Worm (Caenorhabditis elegans) whole organism, mixed stage, embryonic: ENCODE measurements around the gene Y38H6C.23.
"Not testable (repeated sequence)": the region's sequence is repeated elsewhere in the genome, so short reads cannot be mapped to it uniquely, and the experiment has no call there.

Source experiments
- bed-3 ChIP-seq: fragments of 200-800 bp; sonication (Bioruptor generic); optimal IDR thresholded peaks from 3 replicates; lab custom pipeline; 2018; ENCODE audit warnings: mild to moderate bottlenecking, missing genetic modification characterization, moderate library complexity, missing compliant biosample characterization
- blmp-1 ChIP-seq: fragments of 150-350 bp; optimal IDR thresholded peaks from 2 replicates; lab custom pipeline; 2014; ENCODE audit warnings: missing biosample characterization, missing genetic modification characterization
- ceh-39 ChIP-seq: fragments of 150-350 bp; optimal IDR thresholded peaks from 2 replicates; lab custom pipeline; 2014; ENCODE audit warnings: missing biosample characterization, missing genetic modification characterization
- ceh-43 ChIP-seq: fragments of 200-800 bp; sonication (Bioruptor generic); optimal IDR thresholded peaks from 2 replicates; lab custom pipeline; 2018; ENCODE audit warnings: mild to moderate bottlenecking, missing genetic modification characterization, moderate library complexity, missing compliant biosample characterization
- ceh-83 ChIP-seq: fragments of 200-800 bp; sonication (Bioruptor generic); optimal IDR thresholded peaks from 2 replicates; lab custom pipeline; 2018; ENCODE audit warnings: mild to moderate bottlenecking, missing genetic modification characterization, missing compliant biosample characterization
- ces-1 ChIP-seq: fragments of 150-350 bp; optimal IDR thresholded peaks from 2 replicates; lab custom pipeline; 2014; ENCODE audit warnings: missing biosample characterization, missing genetic modification reagents, missing genetic modification characterization
- cnd-1 ChIP-seq: fragments of 200-800 bp; sonication (Bioruptor generic); optimal IDR thresholded peaks from 2 replicates; lab custom pipeline; 2018; ENCODE audit warnings: mild to moderate bottlenecking, missing genetic modification characterization, missing compliant biosample characterization
- drap-1 ChIP-seq: fragments of 200-800 bp; sonication (Bioruptor generic); optimal IDR thresholded peaks from 3 replicates; lab custom pipeline; 2018; ENCODE audit warnings: mild to moderate bottlenecking, missing genetic modification characterization, missing compliant biosample characterization
- elt-3 ChIP-seq: fragments of 150-350 bp; optimal IDR thresholded peaks from 2 replicates; lab custom pipeline; 2014; ENCODE audit warnings: missing biosample characterization, missing genetic modification characterization
- flh-1 ChIP-seq: fragments of 200-800 bp; sonication (Bioruptor generic); optimal IDR thresholded peaks from 2 replicates; lab custom pipeline; 2018; ENCODE audit warnings: mild to moderate bottlenecking, missing genetic modification characterization, moderate library complexity, missing compliant biosample characterization
- ham-2 ChIP-seq: fragments of 200-800 bp; sonication (Bioruptor generic); optimal IDR thresholded peaks from 2 replicates; lab custom pipeline; 2018; ENCODE audit warnings: mild to moderate bottlenecking, missing genetic modification characterization, missing compliant biosample characterization
- hlh-1 ChIP-seq: fragments of 150-350 bp; optimal IDR thresholded peaks from 2 replicates; lab custom pipeline; 2014; ENCODE audit warnings: missing biosample characterization, missing genetic modification reagents, missing genetic modification characterization
- lin-13 ChIP-seq: fragments of 150-350 bp; optimal IDR thresholded peaks from 2 replicates; lab custom pipeline; 2014; ENCODE audit warnings: missing biosample characterization, missing genetic modification characterization
- lin-32 ChIP-seq: fragments of 200-800 bp; sonication (Bioruptor generic); optimal IDR thresholded peaks from 2 replicates; lab custom pipeline; 2018; ENCODE audit warnings: mild to moderate bottlenecking, missing genetic modification characterization, missing compliant biosample characterization
- mep-1 ChIP-seq: fragments of 150-350 bp; optimal IDR thresholded peaks from 2 replicates; lab custom pipeline; 2017; ENCODE audit warnings: missing biosample characterization, missing genetic modification reagents, missing genetic modification characterization, inconsistent platforms
- mls-2 ChIP-seq: sonication (generic microtip); optimal IDR thresholded peaks from 2 replicates; lab custom pipeline; 2016; ENCODE audit warnings: mild to moderate bottlenecking, missing genetic modification characterization, moderate library complexity, missing compliant biosample characterization
- nhr-12 ChIP-seq: fragments of 150-350 bp; optimal IDR thresholded peaks from 2 replicates; lab custom pipeline; 2014; ENCODE audit warnings: missing biosample characterization, missing genetic modification characterization
- nhr-2 ChIP-seq: fragments of 150-350 bp; optimal IDR thresholded peaks from 2 replicates; lab custom pipeline; 2014; ENCODE audit warnings: missing biosample characterization, missing genetic modification characterization
- nhr-237 ChIP-seq: fragments of 150-350 bp; optimal IDR thresholded peaks from 2 replicates; lab custom pipeline; 2014; ENCODE audit warnings: missing biosample characterization, missing genetic modification characterization
- nhr-28 ChIP-seq: fragments of 150-350 bp; optimal IDR thresholded peaks from 2 replicates; lab custom pipeline; 2014; ENCODE audit warnings: missing biosample characterization, missing genetic modification characterization
- nhr-76 ChIP-seq: sonication (generic microtip); optimal IDR thresholded peaks from 2 replicates; lab custom pipeline; 2017; ENCODE audit warnings: missing biosample characterization, missing genetic modification characterization
- pha-4 ChIP-seq: fragments of 150-350 bp; optimal IDR thresholded peaks from 2 replicates; lab custom pipeline; 2018; ENCODE audit warnings: missing biosample characterization, missing genetic modification reagents, missing genetic modification characterization
- sem-2 ChIP-seq: fragments of 200-800 bp; sonication (Bioruptor generic); optimal IDR thresholded peaks from 2 replicates; lab custom pipeline; 2018; ENCODE audit warnings: mild to moderate bottlenecking, missing genetic modification characterization, missing compliant biosample characterization
- snpc-4 ChIP-seq: fragments of 150-350 bp; optimal IDR thresholded peaks from 2 replicates; lab custom pipeline; 2014; ENCODE audit warnings: missing biosample characterization, missing genetic modification characterization
- sptf-1 ChIP-seq: sonication (generic microtip); optimal IDR thresholded peaks from 2 replicates; lab custom pipeline; 2017; ENCODE audit warnings: mild to moderate bottlenecking, missing genetic modification characterization, moderate library complexity, missing compliant biosample characterization
- tbx-8 ChIP-seq: fragments of 200-800 bp; sonication (Bioruptor generic); optimal IDR thresholded peaks from 2 replicates; lab custom pipeline; 2018; ENCODE audit warnings: mild to moderate bottlenecking, missing genetic modification characterization, moderate library complexity, missing compliant biosample characterization
- unc-120 ChIP-seq: sonication (generic microtip); optimal IDR thresholded peaks from 2 replicates; lab custom pipeline; 2017; ENCODE audit warnings: missing genetic modification characterization, missing compliant biosample characterization; ENCODE audit not compliant: poor library complexity, severe bottlenecking
- unc-39 ChIP-seq: fragments of 150-350 bp; optimal IDR thresholded peaks from 2 replicates; lab custom pipeline; 2014; ENCODE audit warnings: missing biosample characterization, missing genetic modification characterization
- unc-62 ChIP-seq: fragments of 150-350 bp; optimal IDR thresholded peaks from 2 replicates; lab custom pipeline; 2014; ENCODE audit warnings: missing biosample characterization, missing genetic modification reagents, missing genetic modification characterization
- zip-8 ChIP-seq: fragments of 150-350 bp; optimal IDR thresholded peaks from 2 replicates; lab custom pipeline; 2014; ENCODE audit warnings: missing biosample characterization, missing genetic modification characterization
- ztf-11 ChIP-seq: fragments of 150-350 bp; optimal IDR thresholded peaks from 2 replicates; lab custom pipeline; 2014; ENCODE audit warnings: missing biosample characterization, missing genetic modification characterization

The Y38H6C.23 gene

ce11 chrV:20564054-20564453 lies 7.9 kb upstream of the Y38H6C.23 start, which contains the start of gene F26F2.13:
Gene F26F2.13 (plus strand): TSS chrV:20564354.
- TF ChIP-seq hlh-1; drap-1 (GFP tag; lab: Kevin White, UChicago); pha-4: not testable (repeated sequence)

ce11 chrV:20561795-20562194 lies 5.6 kb upstream of the Y38H6C.23 start, which contains the start of gene F26F2.1:
Gene F26F2.1 (minus strand): TSS chrV:20561895.
- TF ChIP-seq zip-8 (tag; lab: Kevin White, UChicago) (no peak), nhr-237 (tag; lab: Kevin White, UChicago) (no peak), blmp-1 (tag; lab: Kevin White, UChicago) (no peak), sem-2 (GFP tag; lab: Kevin White, UChicago) (no peak), snpc-4 (no peak), nhr-12 (tag; lab: Kevin White, UChicago) (no peak), bed-3 (GFP tag; lab: Kevin White, UChicago) (no peak), nhr-76 (tag; lab: Kevin White, UChicago) (no peak), cnd-1 (no peak), unc-120 (tag; lab: Kevin White, UChicago) (no peak)
- TF ChIP-seq, all 35 proteins: peak for 0

- TF ChIP-seq nhr-2 (tag; lab: Kevin White, UChicago) (no peak), lin-32 (GFP tag; lab: Kevin White, UChicago) (no peak), ceh-83 (GFP tag; lab: Kevin White, UChicago) (no peak), unc-39 (tag; lab: Kevin White, UChicago) (no peak), drap-1 (GFP tag; lab: Kevin White, UChicago) (no peak), blmp-1 (tag; lab: Kevin White, UChicago) (no peak), flh-1 (GFP tag; lab: Kevin White, UChicago) (no peak), ces-1 (GFP tag; lab: Kevin White, UChicago) (no peak), hlh-1 (no peak), ceh-39 (tag; lab: Kevin White, UChicago) (no peak), pha-4 (no peak), ztf-11 (tag; lab: Kevin White, UChicago) (no peak), tbx-8 (GFP tag; lab: Kevin White, UChicago) (no peak), ceh-43 (no peak), nhr-28 (tag; lab: Kevin White, UChicago) (no peak), elt-3 (tag; lab: Kevin White, UChicago) (no peak), unc-62 (GFP tag; lab: Kevin White, UChicago) (no peak), sem-2 (GFP tag; lab: Kevin White, UChicago) (no peak), mep-1 (no peak)
Observed at ce11 chrV:20558270-20558669, 2.1 kb upstream of the Y38H6C.23 start, which contains the start of gene abf-4. Gene abf-4 (minus strand): TSS chrV:20558370.

ce11 chrV:20555120-20555519 lies 1.0 kb downstream of the Y38H6C.23 start, which contains the start of gene Y38H6C.21:
Gene Y38H6C.21 (minus strand): TSS chrV:20555267.
- TF ChIP-seq blmp-1 (tag; lab: Kevin White, UChicago) = no peak
- TF ChIP-seq ham-2 (GFP tag; lab: Kevin White, UChicago) = no peak
- no peak for TF ChIP-seq unc-62 (GFP tag; lab: Kevin White, UChicago)
- TF ChIP-seq mls-2 (tag; lab: Kevin White, UChicago) = no peak
- TF ChIP-seq elt-3 (tag; lab: Kevin White, UChicago) = no peak
- TF ChIP-seq unc-120 (tag; lab: Kevin White, UChicago) = no peak
- TF ChIP-seq hlh-1 = no peak
- no peak for TF ChIP-seq sptf-1 (tag; lab: Kevin White, UChicago)

ce11 chrV:20552971-20553370 lies 3.2 kb downstream of the Y38H6C.23 start, which contains the start of gene vmo-1:
Gene vmo-1 (minus strand): TSS chrV:20553071.
- no peak for TF ChIP-seq blmp-1 (tag; lab: Kevin White, UChicago)
- TF ChIP-seq flh-1 (GFP tag; lab: Kevin White, UChicago) = no peak
- TF ChIP-seq cnd-1 = no peak
- no peak for TF ChIP-seq nhr-2 (tag; lab: Kevin White, UChicago)
- TF ChIP-seq lin-13 (tag; lab: Kevin White, UChicago) = no peak
- no peak for TF ChIP-seq hlh-1
- no peak for TF ChIP-seq drap-1 (GFP tag; lab: Kevin White, UChicago)
- no peak for TF ChIP-seq ham-2 (GFP tag; lab: Kevin White, UChicago)
